Worm (Caenorhabditis elegans) whole organism, L3 larva: ENCODE results near the gene dhhc-13.
A peak's percentile ranks its signal among the peaks of the same experiment; 100 is the strongest.

Experiments
- aly-2 ChIP-seq: fragments of 150-350 bp; optimal IDR thresholded peaks from 2 replicates; lab custom pipeline; 2014; ENCODE audit warnings: missing biosample characterization, missing genetic modification characterization
- ama-1 ChIP-seq: fragments of 150-350 bp; optimal IDR thresholded peaks from 2 replicates; lab custom pipeline; 2018
- ceh-16 ChIP-seq: sonication (generic microtip); optimal IDR thresholded peaks from 2 replicates; lab custom pipeline; 2017; ENCODE audit warnings: missing biosample characterization, missing genetic modification characterization
- ceh-28 ChIP-seq: fragments of 150-350 bp; optimal IDR thresholded peaks from 2 replicates; lab custom pipeline; 2014; ENCODE audit warnings: missing biosample characterization, missing genetic modification reagents, missing genetic modification characterization
- ceh-9 ChIP-seq: sonication (generic microtip); optimal IDR thresholded peaks from 2 replicates; lab custom pipeline; 2018; ENCODE audit warnings: missing biosample characterization, missing genetic modification characterization
- egl-27 ChIP-seq: sonication (generic microtip); optimal IDR thresholded peaks from 4 replicates; lab custom pipeline; 2017; ENCODE audit warnings: missing biosample characterization, missing genetic modification reagents, missing genetic modification characterization
- egl-5 ChIP-seq: fragments of 150-350 bp; optimal IDR thresholded peaks from 2 replicates; lab custom pipeline; 2017; ENCODE audit warnings: missing biosample characterization, missing genetic modification reagents, missing genetic modification characterization, inconsistent platforms
- elt-1 ChIP-seq: fragments of 150-350 bp; optimal IDR thresholded peaks from 2 replicates; lab custom pipeline; 2014; ENCODE audit warnings: missing biosample characterization, missing genetic modification characterization
- elt-3 ChIP-seq, 3 experiments: fragments of 150-350 bp in 1 of 3; sonication (generic microtip) in 2 of 3; optimal IDR thresholded peaks; 2 replicates in 2 of 3; 4 replicates in 1 of 3; lab custom pipeline; 2014 to 2017; ENCODE audit warnings: missing biosample characterization in 3 of 3, missing genetic modification characterization in 3 of 3
- eor-1 ChIP-seq, 2 experiments: fragments of 150-350 bp; optimal IDR thresholded peaks; 2 replicates each; lab custom pipeline; 2014 to 2018; ENCODE audit warnings: missing biosample characterization in 2 of 2, missing genetic modification characterization in 2 of 2
- fkh-10 ChIP-seq: sonication (generic microtip); optimal IDR thresholded peaks from 2 replicates; lab custom pipeline; 2017; ENCODE audit warnings: missing biosample characterization, missing genetic modification reagents, missing genetic modification characterization
- fkh-2 ChIP-seq: fragments of 150-350 bp; optimal IDR thresholded peaks from 2 replicates; lab custom pipeline; 2014; ENCODE audit warnings: missing biosample characterization, missing genetic modification reagents, missing genetic modification characterization
- fos-1 ChIP-seq: fragments of 150-350 bp; optimal IDR thresholded peaks from 2 replicates; lab custom pipeline; 2014; ENCODE audit warnings: missing biosample characterization, missing genetic modification characterization
- lin-15B ChIP-seq: fragments of 150-350 bp; optimal IDR thresholded peaks from 2 replicates; lab custom pipeline; 2014; ENCODE audit warnings: missing biosample characterization, missing genetic modification characterization
- mdl-1 ChIP-seq: fragments of 150-350 bp; optimal IDR thresholded peaks from 2 replicates; lab custom pipeline; 2014; ENCODE audit warnings: missing biosample characterization, missing genetic modification characterization
- mml-1 ChIP-seq: fragments of 150-350 bp; sonication (generic microtip); optimal IDR thresholded peaks from 3 replicates; lab custom pipeline; 2014; ENCODE audit warnings: missing biosample characterization, missing genetic modification characterization
- nhr-11 ChIP-seq: fragments of 150-350 bp; optimal IDR thresholded peaks from 2 replicates; lab custom pipeline; 2014; ENCODE audit warnings: missing biosample characterization, missing genetic modification characterization
- nhr-12 ChIP-seq: fragments of 150-350 bp; optimal IDR thresholded peaks from 2 replicates; lab custom pipeline; 2014; ENCODE audit warnings: missing biosample characterization, missing genetic modification characterization
- nhr-23 ChIP-seq: fragments of 150-350 bp; optimal IDR thresholded peaks from 2 replicates; lab custom pipeline; 2014; ENCODE audit warnings: missing biosample characterization, missing genetic modification reagents, missing genetic modification characterization
- nhr-43 ChIP-seq: sonication (generic microtip); optimal IDR thresholded peaks from 2 replicates; lab custom pipeline; 2016; ENCODE audit warnings: mild to moderate bottlenecking, missing genetic modification characterization, missing compliant biosample characterization; ENCODE audit not compliant: poor library complexity, severe bottlenecking
- nhr-76 ChIP-seq: fragments of 150-350 bp; sonication (generic microtip); optimal IDR thresholded peaks from 5 replicates; lab custom pipeline; 2014; ENCODE audit warnings: missing biosample characterization, missing genetic modification characterization
- pha-4 ChIP-seq: fragments of 150-350 bp; optimal IDR thresholded peaks from 2 replicates; lab custom pipeline; 2014; ENCODE audit warnings: missing biosample characterization, missing genetic modification reagents, missing genetic modification characterization
- sea-2 ChIP-seq: fragments of 150-350 bp; sonication (generic microtip); optimal IDR thresholded peaks from 4 replicates; lab custom pipeline; 2014; ENCODE audit warnings: missing biosample characterization, missing genetic modification reagents, missing genetic modification characterization
- skn-1 ChIP-seq: fragments of 150-350 bp; optimal IDR thresholded peaks from 2 replicates; lab custom pipeline; 2014; ENCODE audit warnings: missing biosample characterization, missing genetic modification characterization
- tbx-2 ChIP-seq: sonication (generic microtip); optimal IDR thresholded peaks from 2 replicates; lab custom pipeline; 2016; ENCODE audit warnings: mild to moderate bottlenecking, missing genetic modification characterization, missing compliant biosample characterization
- unc-39 ChIP-seq: sonication (generic microtip); optimal IDR thresholded peaks from 4 replicates; lab custom pipeline; 2017; ENCODE audit warnings: missing biosample characterization, missing genetic modification characterization

dhhc-13 gene

ce11 chrIV:5884500-5884899, 32.6 kb upstream of the dhhc-13 start, which contains the start of gene H04M03.11:
TSS of gene H04M03.11 (minus strand) at chrIV:5884600.
- TF ChIP-seq unc-39 (no peak), mdl-1 (tag; lab: Kevin White, UChicago) (no peak), nhr-43 (no peak), sea-2 (GFP tag; lab: Kevin White, UChicago) (no peak), egl-27 (tag; lab: Kevin White, UChicago) (no peak), ceh-9 (tag; lab: Kevin White, UChicago) (no peak), nhr-11 (no peak), mml-1 (no peak), egl-5 (tag; lab: Kevin White, UChicago) (no peak), nhr-23 (tag; lab: Kevin White, UChicago) (no peak), elt-3 (tag; optimal IDR thresholded peaks at IDR 0.05; lab: Kevin White, UChicago) (no peak), skn-1 (tag; lab: Kevin White, UChicago) (no peak), aly-2 (tag; lab: Kevin White, UChicago) (no peak)

- TF ChIP-seq nhr-23 (tag; lab: Kevin White, UChicago) (peak; percentile 30), ceh-9 (tag; lab: Kevin White, UChicago) (no peak), nhr-43 (peak; percentile 1), elt-1 (tag; lab: Kevin White, UChicago) (peak; percentile 84)
Measured at ce11 chrIV:5885180-5885887, 31.8 kb upstream of the dhhc-13 start, which contains the start of gene glf-1. TSS of gene glf-1 (plus strand) at chrIV:5885835.

ce11 chrIV:5886605-5887004, 30.5 kb upstream of the dhhc-13 start:
- TF ChIP-seq fkh-2 (tag; lab: Kevin White, UChicago) = no peak

- no peak for TF ChIP-seq fkh-10 (GFP tag; lab: Kevin White, UChicago)
Measured at ce11 chrIV:5891265-5891664, 25.9 kb upstream of the dhhc-13 start, which contains the start of gene H04M03.3. TSS of gene H04M03.3 (plus strand) at chrIV:5891565.

ce11 chrIV:5895190-5895589, 21.9 kb upstream of the dhhc-13 start, which contains the start of gene nspb-6:
TSS of gene nspb-6 (plus strand) at chrIV:5895490.
- no peak for TF ChIP-seq fkh-10 (GFP tag; lab: Kevin White, UChicago)
- TF ChIP-seq fos-1 (tag; lab: Kevin White, UChicago) = no peak
- TF ChIP-seq elt-1 (tag; lab: Kevin White, UChicago) = no peak
- TF ChIP-seq unc-39 = no peak
- no peak for TF ChIP-seq pha-4 (tag; lab: Kevin White, UChicago)

- no peak for TF ChIP-seq fos-1 (tag; lab: Kevin White, UChicago)
- no peak for TF ChIP-seq fkh-10 (GFP tag; lab: Kevin White, UChicago)
- TF ChIP-seq ceh-9 (tag; lab: Kevin White, UChicago) = no peak
- TF ChIP-seq egl-5 (tag; lab: Kevin White, UChicago) = no peak
- no peak for TF ChIP-seq tbx-2 (tag; lab: Kevin White, UChicago)
- no peak for TF ChIP-seq aly-2 (tag; lab: Kevin White, UChicago)
- TF ChIP-seq ama-1 (lab: Kevin White, UChicago) = no peak
- no peak for TF ChIP-seq ceh-28
- TF ChIP-seq nhr-76 = no peak
- TF ChIP-seq nhr-11 = no peak
- TF ChIP-seq skn-1 (tag; lab: Kevin White, UChicago) = no peak
- no peak for TF ChIP-seq eor-1 (tag; optimal IDR thresholded peaks at IDR 0.05; lab: Kevin White, UChicago)
- no peak for TF ChIP-seq ceh-16 (tag; lab: Kevin White, UChicago)
- TF ChIP-seq nhr-12 (tag; lab: Kevin White, UChicago) = no peak
Measured at ce11 chrIV:5896341-5896740, 20.8 kb upstream of the dhhc-13 start, which contains the start of gene pck-3. TSS of gene pck-3 (plus strand) at chrIV:5896641.

ce11 chrIV:5902730-5903129, 14.4 kb upstream of the dhhc-13 start:
- no peak for TF ChIP-seq lin-15B
